Fruit fly (Drosophila melanogaster) whole organism, embryonic: ENCODE results near the gene bon.

Source experiments
- Adf1 ChIP-seq: fragments of 200-800 bp; sonication (Bioruptor generic); IDR thresholded peaks from 2 replicates; pipeline ENCODE4 v1.3.6; 2022; ENCODE audit warnings: missing biosample characterization, missing genetic modification characterization
- Atf3 ChIP-seq: fragments of 200-800 bp; sonication (Bioruptor generic); optimal IDR thresholded peaks from 3 replicates; lab custom pipeline; 2016; ENCODE audit warnings: missing biosample characterization, missing genetic modification characterization
- Awh ChIP-seq: fragments of 200-800 bp; sonication (Bioruptor generic); IDR thresholded peaks from 2 replicates; pipeline ENCODE4, ENCODE4 v1.3.6; 2022; ENCODE audit warnings: missing biosample characterization, missing genetic modification characterization
- CG10959 ChIP-seq: fragments of 200-800 bp; sonication (Bioruptor generic); IDR thresholded peaks from 2 replicates; pipeline ENCODE4 v1.3.6; 2022; ENCODE audit warnings: missing biosample characterization, missing genetic modification characterization
- CG11093 ChIP-seq: fragments of 200-800 bp; sonication (Bioruptor generic); IDR thresholded peaks from 3 replicates; pipeline ENCODE4 v1.3.6; 2022; ENCODE audit warnings: missing biosample characterization, missing genetic modification characterization
- CG11696 ChIP-seq: fragments of 200-800 bp; sonication (Bioruptor generic); IDR thresholded peaks from 2 replicates; pipeline ENCODE4 v1.3.6; 2022; ENCODE audit warnings: missing biosample characterization, missing genetic modification characterization
- CG11723 ChIP-seq: fragments of 200-800 bp; sonication (Bioruptor generic); optimal IDR thresholded peaks from 2 replicates; lab custom pipeline; 2017; ENCODE audit warnings: missing biosample characterization, mild to moderate bottlenecking, missing genetic modification characterization
- CG12659 ChIP-seq: fragments of 200-800 bp; sonication (Bioruptor generic); optimal IDR thresholded peaks from 3 replicates; lab custom pipeline; 2017; ENCODE audit warnings: mild to moderate bottlenecking, missing biosample characterization, missing genetic modification reagents, missing genetic modification characterization
- CG13894 ChIP-seq: fragments of 200-800 bp; sonication (Bioruptor generic); optimal IDR thresholded peaks from 3 replicates; lab custom pipeline; 2018; ENCODE audit warnings: missing biosample characterization, mild to moderate bottlenecking, missing genetic modification characterization, moderate library complexity
- CG15269 ChIP-seq: fragments of 200-800 bp; sonication (Bioruptor generic); optimal IDR thresholded peaks from 2 replicates; lab custom pipeline; 2018; ENCODE audit warnings: missing biosample characterization, mild to moderate bottlenecking, missing genetic modification characterization, moderate library complexity
- CG16813 ChIP-seq: fragments of 200-800 bp; sonication (Bioruptor generic); IDR thresholded peaks from 3 replicates; pipeline ENCODE4 v1.3.6; 2022; ENCODE audit warnings: missing biosample characterization, missing genetic modification characterization; ENCODE audit not compliant: partially characterized antibody
- CG16815 ChIP-seq: fragments of 200-800 bp; sonication (Bioruptor generic); optimal IDR thresholded peaks from 3 replicates; lab custom pipeline; 2017; ENCODE audit warnings: missing biosample characterization, mild to moderate bottlenecking, missing genetic modification characterization
- CG18619 ChIP-seq: fragments of 200-800 bp; sonication (Bioruptor generic); optimal IDR thresholded peaks from 3 replicates; lab custom pipeline; 2017; ENCODE audit warnings: missing biosample characterization, mild to moderate bottlenecking, missing genetic modification characterization
- CG2120 ChIP-seq: fragments of 200-800 bp; sonication (Bioruptor generic); optimal IDR thresholded peaks from 3 replicates; lab custom pipeline; 2016; ENCODE audit warnings: missing biosample characterization, missing genetic modification characterization
- CG2678 ChIP-seq: fragments of 200-800 bp; sonication (Bioruptor generic); optimal IDR thresholded peaks from 3 replicates; lab custom pipeline; 2019; ENCODE audit warnings: missing biosample characterization, mild to moderate bottlenecking, missing genetic modification characterization, moderate library complexity
- CG3065 ChIP-seq: fragments of 200-800 bp; sonication (Bioruptor generic); optimal IDR thresholded peaks from 2 replicates; lab custom pipeline; 2016; ENCODE audit warnings: missing biosample characterization, missing genetic modification characterization
- CG4328 ChIP-seq: fragments of 200-800 bp; sonication (Bioruptor generic); optimal IDR thresholded peaks from 3 replicates; lab custom pipeline; 2017; ENCODE audit warnings: missing biosample characterization, missing genetic modification reagents, missing genetic modification characterization
- CG5245 ChIP-seq: fragments of 200-800 bp; sonication (Bioruptor generic); optimal IDR thresholded peaks from 3 replicates; lab custom pipeline; 2016; ENCODE audit warnings: missing biosample characterization, missing genetic modification characterization
- CG6654 ChIP-seq: fragments of 200-800 bp; sonication (Bioruptor generic); optimal IDR thresholded peaks from 2 replicates; lab custom pipeline; 2017; ENCODE audit warnings: missing biosample characterization, mild to moderate bottlenecking, missing genetic modification characterization
- CG7963 ChIP-seq: fragments of 200-800 bp; sonication (Bioruptor generic); IDR thresholded peaks from 3 replicates; pipeline ENCODE4 v1.3.6; 2022; ENCODE audit warnings: missing biosample characterization, missing genetic modification characterization; ENCODE audit not compliant: partially characterized antibody
- CG9215 ChIP-seq: fragments of 200-800 bp; sonication (Bioruptor generic); IDR thresholded peaks from 2 replicates; pipeline ENCODE4 v1.3.6; 2022; ENCODE audit warnings: missing biosample characterization, missing genetic modification characterization
- CG9609 ChIP-seq: fragments of 200-800 bp; sonication (Bioruptor generic); optimal IDR thresholded peaks from 3 replicates; lab custom pipeline; 2016; ENCODE audit warnings: missing biosample characterization, missing genetic modification characterization
- CHES-1-like ChIP-seq: fragments of 200-800 bp; sonication (Bioruptor generic); optimal IDR thresholded peaks from 2 replicates; lab custom pipeline; 2016; ENCODE audit warnings: missing biosample characterization, missing genetic modification characterization
- Dbx ChIP-seq: fragments of 200-800 bp; sonication (Bioruptor generic); IDR thresholded peaks from 3 replicates; pipeline ENCODE4 v1.3.6; 2022; ENCODE audit warnings: missing biosample characterization, missing genetic modification characterization
- Deaf1 ChIP-seq: fragments of 200-800 bp; optimal IDR thresholded peaks from 3 replicates; lab custom pipeline; 2019; ENCODE audit warnings: missing biosample characterization, mild to moderate bottlenecking, missing genetic modification characterization, moderate library complexity
- Dp ChIP-seq: fragments of 200-800 bp; sonication (Bioruptor generic); optimal IDR thresholded peaks from 2 replicates; lab custom pipeline; 2018; ENCODE audit warnings: missing biosample characterization, mild to moderate bottlenecking, missing genetic modification characterization, moderate library complexity
- Eip74EF ChIP-seq, 2 experiments: fragments of 200-800 bp in 1 of 2; fragments of >200 bp in 1 of 2; sonication (Bioruptor generic) in 1 of 2; optimal IDR thresholded peaks; 2 replicates each; lab custom pipeline; 2017 to 2019; ENCODE audit warnings: missing biosample characterization in 2 of 2, missing genetic modification characterization in 2 of 2, mild to moderate bottlenecking in 1 of 2, moderate library complexity in 1 of 2
- Gsc ChIP-seq: fragments of 200-800 bp; sonication (Bioruptor generic); IDR thresholded peaks from 2 replicates; pipeline ENCODE4 v1.3.6; 2022; ENCODE audit warnings: missing biosample characterization, missing genetic modification characterization
- Sox102F ChIP-seq: fragments of 200-800 bp; sonication (Bioruptor generic); optimal IDR thresholded peaks from 2 replicates; lab custom pipeline; 2018; ENCODE audit warnings: missing biosample characterization, mild to moderate bottlenecking, missing genetic modification characterization, moderate library complexity
- Xbp1 ChIP-seq: fragments of 200-800 bp; sonication (Bioruptor generic); optimal IDR thresholded peaks from 3 replicates; lab custom pipeline; 2016; ENCODE audit warnings: missing biosample characterization, mild to moderate bottlenecking, missing genetic modification characterization
- ac ChIP-seq: fragments of 200-800 bp; sonication (Bioruptor generic); optimal IDR thresholded peaks from 3 replicates; lab custom pipeline; 2017; ENCODE audit warnings: missing biosample characterization, mild to moderate bottlenecking, missing genetic modification characterization
- btn ChIP-seq: fragments of 200-800 bp; sonication (Bioruptor generic); optimal IDR thresholded peaks from 2 replicates; lab custom pipeline; 2016; ENCODE audit warnings: missing biosample characterization, missing genetic modification characterization
- cato ChIP-seq: fragments of 200-800 bp; sonication (Bioruptor generic); optimal IDR thresholded peaks from 2 replicates; lab custom pipeline; 2016; ENCODE audit warnings: missing biosample characterization, missing genetic modification characterization, borderline replicate concordance
- cg ChIP-seq: fragments of 200-800 bp; sonication (Bioruptor generic); optimal IDR thresholded peaks from 3 replicates; lab custom pipeline; 2019; ENCODE audit warnings: missing biosample characterization, mild to moderate bottlenecking, missing genetic modification characterization, moderate library complexity
- croc ChIP-seq: fragments of 200-800 bp; sonication (Bioruptor generic); conservative IDR thresholded peaks from 3 replicates; pipeline ENCODE4 v1.3.6; 2022; ENCODE audit warnings: missing biosample characterization, missing genetic modification characterization
- exex ChIP-seq: fragments of 200-800 bp; sonication (Bioruptor generic); optimal IDR thresholded peaks from 4 replicates; lab custom pipeline; 2018; ENCODE audit warnings: missing biosample characterization, mild to moderate bottlenecking, missing genetic modification characterization, moderate library complexity
- gsb ChIP-seq: fragments of 200-800 bp; sonication (Bioruptor generic); IDR thresholded peaks from 2 replicates; pipeline ENCODE4 v1.3.6; 2022; ENCODE audit warnings: missing biosample characterization, missing genetic modification characterization
- jing ChIP-seq: fragments of 200-800 bp; sonication (Bioruptor generic); optimal IDR thresholded peaks from 2 replicates; lab custom pipeline; 2018; ENCODE audit warnings: missing biosample characterization, mild to moderate bottlenecking, missing genetic modification characterization
- lola ChIP-seq, 3 experiments: fragments of >200 bp in 2 of 3; fragments of 200-800 bp in 1 of 3; sonication (Bioruptor generic) in 1 of 3; optimal IDR thresholded peaks; 2 replicates each; lab custom pipeline; 2017 to 2019; ENCODE audit warnings: missing biosample characterization in 3 of 3, missing genetic modification characterization in 3 of 3, mild to moderate bottlenecking in 1 of 3, moderate library complexity in 1 of 3
- nerfin-2 ChIP-seq: fragments of 200-800 bp; sonication (Bioruptor generic); IDR thresholded peaks from 2 replicates; pipeline ENCODE4 v1.3.6; 2022; ENCODE audit warnings: missing biosample characterization, missing genetic modification characterization; ENCODE audit not compliant: partially characterized antibody
- onecut ChIP-seq: fragments of 200-800 bp; sonication (Bioruptor generic); IDR thresholded peaks from 2 replicates; pipeline ENCODE4 v1.3.6; 2022; ENCODE audit warnings: missing biosample characterization, missing genetic modification characterization
- sc ChIP-seq, 3 experiments: fragments of >200 bp in 2 of 3; fragments of 200-800 bp in 1 of 3; sonication (Bioruptor generic) in 1 of 3; optimal IDR thresholded peaks; 2 replicates in 2 of 3; 3 replicates in 1 of 3; lab custom pipeline; 2017; ENCODE audit warnings: mild to moderate bottlenecking in 1 of 3, missing biosample characterization in 1 of 3, missing genetic modification characterization in 1 of 3, missing genetic modification reagents in 1 of 3
- seq ChIP-seq: fragments of 200-800 bp; sonication (Bioruptor generic); IDR thresholded peaks from 2 replicates; pipeline ENCODE4 v1.3.6; 2022; ENCODE audit warnings: missing biosample characterization, missing genetic modification characterization
- shn ChIP-seq: fragments of 200-800 bp; sonication (Bioruptor generic); optimal IDR thresholded peaks from 3 replicates; lab custom pipeline; 2016; ENCODE audit warnings: missing biosample characterization, missing genetic modification characterization
- slp2 ChIP-seq: fragments of 200-800 bp; sonication (Bioruptor generic); optimal IDR thresholded peaks from 2 replicates; lab custom pipeline; 2016; ENCODE audit warnings: missing biosample characterization, missing genetic modification characterization
- ssp ChIP-seq: fragments of 200-800 bp; sonication (Bioruptor generic); IDR thresholded peaks from 2 replicates; pipeline ENCODE4 v1.3.6; 2022; ENCODE audit warnings: missing biosample characterization, missing genetic modification characterization
- stc ChIP-seq: fragments of 200-800 bp; sonication (Bioruptor generic); IDR thresholded peaks from 2 replicates; pipeline ENCODE4 v1.3.6; 2022; ENCODE audit warnings: missing biosample characterization, missing genetic modification characterization
- twi ChIP-seq: fragments of 200-800 bp; optimal IDR thresholded peaks from 2 replicates; lab custom pipeline; 2019; ENCODE audit warnings: missing biosample characterization, mild to moderate bottlenecking, missing genetic modification characterization, moderate library complexity
- tx ChIP-seq: fragments of 200-800 bp; sonication (Bioruptor generic); optimal IDR thresholded peaks from 2 replicates; lab custom pipeline; 2016; ENCODE audit warnings: missing biosample characterization, missing genetic modification characterization
- unc-4 ChIP-seq: fragments of 200-800 bp; sonication (Bioruptor generic); IDR thresholded peaks from 2 replicates; pipeline ENCODE4 v1.3.6; 2022; ENCODE audit warnings: missing biosample characterization, missing genetic modification characterization; ENCODE audit not compliant: partially characterized antibody

bon gene

DNA sequence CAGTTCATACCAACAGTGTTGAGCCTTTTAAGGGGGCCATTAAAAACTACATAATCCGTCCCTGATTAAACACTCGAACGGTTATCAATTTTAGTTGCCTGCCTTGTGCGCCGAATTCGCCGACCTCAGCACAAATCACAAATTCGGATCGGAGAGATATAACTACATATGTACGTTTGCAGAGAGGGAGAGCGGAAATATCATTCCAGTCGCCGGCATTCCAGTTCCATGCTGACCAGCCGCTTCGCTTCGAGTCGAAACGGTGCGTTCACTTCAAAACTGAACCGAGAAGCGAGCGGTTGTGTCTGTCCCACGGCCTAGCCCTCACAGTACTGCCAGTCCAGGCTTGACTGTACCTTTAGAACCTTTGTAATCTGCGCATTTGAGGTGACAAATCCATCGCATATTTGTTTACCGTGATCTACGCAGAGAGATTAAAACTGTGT lies 18.4 kb upstream of the bon start:
- no peak for TF ChIP-seq Xbp1
- no peak for TF ChIP-seq CG9215 (GFP tag; lab: Robert Waterston, UW)
- TF ChIP-seq btn (GFP tag; lab: Kevin White, UChicago), result no peak
- no peak for TF ChIP-seq CG2120
- no peak for TF ChIP-seq CG18619
- TF ChIP-seq Sox102F, result no peak
- no peak for TF ChIP-seq slp2 (GFP tag; lab: Kevin White, UChicago)
- no peak for TF ChIP-seq CHES-1-like (GFP tag; lab: Kevin White, UChicago)
- TF ChIP-seq Deaf1 (tag; lab: Kevin White, UChicago), result peak; percentile 53
- TF ChIP-seq cato (GFP tag; lab: Kevin White, UChicago), result no peak
- no peak for TF ChIP-seq CG6654 (GFP tag; lab: Kevin White, UChicago)
- peak; percentile 73 for TF ChIP-seq CG13894 (tag; lab: Kevin White, UChicago)
- no peak; the same call in 1 of the 2 replicates for TF ChIP-seq Adf1
- no peak for TF ChIP-seq CG11696 (GFP tag; lab: Robert Waterston, UW)
- no peak for TF ChIP-seq Gsc (GFP tag; lab: Robert Waterston, UW)
- no peak for TF ChIP-seq ac (GFP tag; lab: Kevin White, UChicago)
- TF ChIP-seq croc (GFP tag; lab: Robert Waterston, UW), result no peak
- no peak for TF ChIP-seq CG16813 (GFP tag; lab: Robert Waterston, UW)
- 0 out of 2 replicates have a peak, but pooled peaks have one; percentile 8 for TF ChIP-seq gsb (GFP tag; lab: Robert Waterston, UW)
- no peak for TF ChIP-seq CG9609 (GFP tag; lab: Kevin White, UChicago)
- TF ChIP-seq CG2678 (tag; lab: Kevin White, UChicago), result peak; percentile 38
- TF ChIP-seq CG4328, result peak; percentile 32
- no peak for TF ChIP-seq CG11723 (GFP tag; lab: Kevin White, UChicago)
- TF ChIP-seq seq (GFP tag; lab: Robert Waterston, UW), result no peak
- no peak for TF ChIP-seq twi
- TF ChIP-seq onecut, result peak; percentile 8; the same call in 1 of the 2 replicates
- TF ChIP-seq sc (optimal IDR thresholded peaks at IDR 0.05; lab: Kevin White, UChicago), result no peak
- TF ChIP-seq sc (GFP tag; optimal IDR thresholded peaks at IDR 0.05; lab: Kevin White, UChicago), result no peak
- TF ChIP-seq CG5245 (GFP tag; lab: Kevin White, UChicago), result no peak
- no peak for TF ChIP-seq CG7963 (GFP tag; lab: Robert Waterston, UW)
- TF ChIP-seq CG15269 (tag; lab: Kevin White, UChicago), result peak; percentile 12
- no peak for TF ChIP-seq ssp (GFP tag; lab: Robert Waterston, UW)
- TF ChIP-seq Atf3, result no peak
- no peak for TF ChIP-seq CG11093
- no peak for TF ChIP-seq stc
- 0 out of 2 replicates have a peak, but pooled peaks have one; percentile 38 for TF ChIP-seq unc-4
- no peak for TF ChIP-seq CG10959 (GFP tag; lab: Robert Waterston, UW)
- TF ChIP-seq CG3065, result no peak
- TF ChIP-seq exex (tag; lab: Kevin White, UChicago), result peak; percentile 82
- no peak for TF ChIP-seq CG12659
- TF ChIP-seq Dbx (GFP tag; lab: Robert Waterston, UW), result peak; percentile 60; the same call in 2 of the 3 replicates
- no peak for TF ChIP-seq Eip74EF (GFP tag; optimal IDR thresholded peaks at IDR 0.05; lab: Kevin White, UChicago)
- no peak for TF ChIP-seq tx (GFP tag; lab: Kevin White, UChicago)
- TF ChIP-seq lola (GFP tag; optimal IDR thresholded peaks at IDR 0.05; lab: Kevin White, UChicago), result no peak
- TF ChIP-seq jing (GFP tag; lab: Kevin White, UChicago), result no peak
- TF ChIP-seq shn (GFP tag; lab: Kevin White, UChicago), result no peak
- TF ChIP-seq cg, result no peak
- no peak for TF ChIP-seq CG16815
- no peak for TF ChIP-seq Dp
- TF ChIP-seq nerfin-2 (GFP tag; lab: Robert Waterston, UW), result no peak
- peak; percentile 67; the same call in 1 of the 2 replicates for TF ChIP-seq Awh (GFP tag; lab: Robert Waterston, UW)
